Worm (Caenorhabditis elegans) whole organism, L3 larva: ENCODE measurements around the gene sulp-2.

Source experiments
- R02D3.7 ChIP-seq: fragments of 150-350 bp; optimal IDR thresholded peaks from 2 replicates; lab custom pipeline; 2014; ENCODE audit warnings: missing biosample characterization, missing genetic modification characterization
- ZK546.5 ChIP-seq: sonication (generic microtip); optimal IDR thresholded peaks from 2 replicates; lab custom pipeline; 2017; ENCODE audit warnings: missing biosample characterization, missing genetic modification characterization
- aly-2 ChIP-seq: fragments of 150-350 bp; optimal IDR thresholded peaks from 2 replicates; lab custom pipeline; 2014; ENCODE audit warnings: missing biosample characterization, missing genetic modification characterization
- ceh-28 ChIP-seq: fragments of 150-350 bp; optimal IDR thresholded peaks from 2 replicates; lab custom pipeline; 2014; ENCODE audit warnings: missing biosample characterization, missing genetic modification reagents, missing genetic modification characterization
- ceh-82 ChIP-seq: fragments of 150-350 bp; optimal IDR thresholded peaks from 2 replicates; lab custom pipeline; 2014; ENCODE audit warnings: missing biosample characterization, missing genetic modification characterization
- egl-5 ChIP-seq: fragments of 150-350 bp; optimal IDR thresholded peaks from 2 replicates; lab custom pipeline; 2017; ENCODE audit warnings: missing biosample characterization, missing genetic modification reagents, missing genetic modification characterization, inconsistent platforms
- elt-2 ChIP-seq: sonication (generic microtip); optimal IDR thresholded peaks from 2 replicates; lab custom pipeline; 2016; ENCODE audit warnings: missing genetic modification reagents, mild to moderate bottlenecking, missing genetic modification characterization, missing compliant biosample characterization
- elt-3 ChIP-seq, 3 experiments: fragments of 150-350 bp in 1 of 3; sonication (generic microtip) in 2 of 3; optimal IDR thresholded peaks; 2 replicates in 2 of 3; 4 replicates in 1 of 3; lab custom pipeline; 2014 to 2017; ENCODE audit warnings: missing biosample characterization in 3 of 3, missing genetic modification characterization in 3 of 3
- fkh-10 ChIP-seq: sonication (generic microtip); optimal IDR thresholded peaks from 2 replicates; lab custom pipeline; 2017; ENCODE audit warnings: missing biosample characterization, missing genetic modification reagents, missing genetic modification characterization
- hmg-11 ChIP-seq: sonication (generic microtip); optimal IDR thresholded peaks from 2 replicates; lab custom pipeline; 2016; ENCODE audit warnings: missing genetic modification characterization, missing compliant biosample characterization
- lin-15B ChIP-seq: fragments of 150-350 bp; optimal IDR thresholded peaks from 2 replicates; lab custom pipeline; 2014; ENCODE audit warnings: missing biosample characterization, missing genetic modification characterization
- lin-39 ChIP-seq: fragments of 150-350 bp; optimal IDR thresholded peaks from 2 replicates; lab custom pipeline; 2018; ENCODE audit warnings: missing biosample characterization, missing genetic modification reagents, missing genetic modification characterization
- lsy-12 ChIP-seq: sonication (generic microtip); optimal IDR thresholded peaks from 2 replicates; lab custom pipeline; 2016; ENCODE audit warnings: mild to moderate bottlenecking, missing genetic modification characterization, missing compliant biosample characterization
- mml-1 ChIP-seq: fragments of 150-350 bp; sonication (generic microtip); optimal IDR thresholded peaks from 3 replicates; lab custom pipeline; 2014; ENCODE audit warnings: missing biosample characterization, missing genetic modification characterization
- nfya-1 ChIP-seq: sonication (generic microtip); optimal IDR thresholded peaks from 2 replicates; lab custom pipeline; 2017; ENCODE audit warnings: missing genetic modification characterization, mild to moderate bottlenecking, missing compliant biosample characterization, antibody characterized with exemption, moderate library complexity; ENCODE audit not compliant: insufficient read depth
- nhr-11 ChIP-seq: fragments of 150-350 bp; optimal IDR thresholded peaks from 2 replicates; lab custom pipeline; 2014; ENCODE audit warnings: missing biosample characterization, missing genetic modification characterization
- nhr-23 ChIP-seq: fragments of 150-350 bp; optimal IDR thresholded peaks from 2 replicates; lab custom pipeline; 2014; ENCODE audit warnings: missing biosample characterization, missing genetic modification reagents, missing genetic modification characterization
- nhr-237 ChIP-seq: fragments of 150-350 bp; optimal IDR thresholded peaks from 2 replicates; lab custom pipeline; 2014; ENCODE audit warnings: missing biosample characterization, missing genetic modification characterization
- nhr-25 ChIP-seq: sonication (generic microtip); optimal IDR thresholded peaks from 2 replicates; lab custom pipeline; 2017; ENCODE audit warnings: missing biosample characterization, missing genetic modification characterization
- nhr-43 ChIP-seq: sonication (generic microtip); optimal IDR thresholded peaks from 2 replicates; lab custom pipeline; 2016; ENCODE audit warnings: mild to moderate bottlenecking, missing genetic modification characterization, missing compliant biosample characterization; ENCODE audit not compliant: poor library complexity, severe bottlenecking
- nhr-67 ChIP-seq: fragments of 150-350 bp; optimal IDR thresholded peaks from 2 replicates; lab custom pipeline; 2014; ENCODE audit warnings: missing biosample characterization, missing genetic modification characterization
- nhr-76 ChIP-seq: fragments of 150-350 bp; sonication (generic microtip); optimal IDR thresholded peaks from 5 replicates; lab custom pipeline; 2014; ENCODE audit warnings: missing biosample characterization, missing genetic modification characterization
- nhr-77 ChIP-seq: fragments of 150-350 bp; optimal IDR thresholded peaks from 2 replicates; lab custom pipeline; 2014; ENCODE audit warnings: missing biosample characterization, missing genetic modification characterization
- pha-4 ChIP-seq: fragments of 150-350 bp; optimal IDR thresholded peaks from 2 replicates; lab custom pipeline; 2014; ENCODE audit warnings: missing biosample characterization, missing genetic modification reagents, missing genetic modification characterization
- sea-2 ChIP-seq: fragments of 150-350 bp; sonication (generic microtip); optimal IDR thresholded peaks from 4 replicates; lab custom pipeline; 2014; ENCODE audit warnings: missing biosample characterization, missing genetic modification reagents, missing genetic modification characterization
- skn-1 ChIP-seq: fragments of 150-350 bp; optimal IDR thresholded peaks from 2 replicates; lab custom pipeline; 2014; ENCODE audit warnings: missing biosample characterization, missing genetic modification characterization
- snpc-4 ChIP-seq: fragments of 150-350 bp; optimal IDR thresholded peaks from 2 replicates; lab custom pipeline; 2014; ENCODE audit warnings: missing biosample characterization, missing genetic modification characterization
- tbx-2 ChIP-seq: sonication (generic microtip); optimal IDR thresholded peaks from 2 replicates; lab custom pipeline; 2016; ENCODE audit warnings: mild to moderate bottlenecking, missing genetic modification characterization, missing compliant biosample characterization
- unc-39 ChIP-seq: sonication (generic microtip); optimal IDR thresholded peaks from 4 replicates; lab custom pipeline; 2017; ENCODE audit warnings: missing biosample characterization, missing genetic modification characterization
- zag-1 ChIP-seq: fragments of 150-350 bp; optimal IDR thresholded peaks from 2 replicates; lab custom pipeline; 2014; ENCODE audit warnings: missing biosample characterization, missing genetic modification characterization
- ztf-11 ChIP-seq: fragments of 150-350 bp; optimal IDR thresholded peaks from 2 replicates; lab custom pipeline; 2014; ENCODE audit warnings: missing biosample characterization, missing genetic modification characterization
- ztf-4 ChIP-seq: fragments of 150-350 bp; optimal IDR thresholded peaks from 2 replicates; lab custom pipeline; 2014; ENCODE audit warnings: missing biosample characterization, missing genetic modification characterization

sulp-2 gene

DNA sequence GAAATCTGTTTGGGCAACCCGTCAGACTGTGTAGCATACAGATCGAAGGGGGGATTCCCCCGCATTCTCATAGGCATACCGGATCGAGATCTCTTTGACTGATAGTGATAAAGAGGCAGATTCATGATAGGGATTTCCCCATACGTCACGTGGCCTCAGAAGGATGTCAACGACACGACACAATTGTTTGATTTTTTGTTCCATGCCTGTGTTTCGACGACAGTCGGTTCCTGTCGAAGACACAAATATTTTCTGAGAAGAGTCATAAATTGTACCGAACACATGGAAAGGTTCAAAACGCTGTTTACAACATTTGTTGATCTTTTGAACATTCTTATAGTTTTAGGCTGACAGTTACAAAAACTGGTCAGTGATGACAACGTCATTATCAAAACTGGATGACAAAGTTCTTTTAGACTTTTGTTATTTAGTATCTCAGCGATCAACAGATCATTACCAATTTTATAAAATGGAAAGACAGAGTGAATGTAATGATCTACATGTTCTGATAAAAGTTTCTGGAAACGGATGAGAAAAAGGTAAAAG, 29.4 kb upstream of the sulp-2 start:
- TF ChIP-seq nhr-11 (tag; lab: Kevin White, UChicago) (no peak), nhr-23 (tag; lab: Kevin White, UChicago) (peak; percentile 79), lsy-12 (tag; lab: Kevin White, UChicago) (peak; percentile 24), nhr-43 (peak; percentile 87), elt-2 (peak; percentile 15), tbx-2 (no peak), elt-3 (tag; optimal IDR thresholded peaks at IDR 0.05; lab: Kevin White, UChicago) (peak in 1 of 3 experiments; percentile 80), snpc-4 (no peak), lin-39 (tag; lab: Kevin White, UChicago) (no peak), skn-1 (tag; lab: Kevin White, UChicago) (no peak), nhr-25 (tag; lab: Kevin White, UChicago) (peak; percentile 83)

DNA sequence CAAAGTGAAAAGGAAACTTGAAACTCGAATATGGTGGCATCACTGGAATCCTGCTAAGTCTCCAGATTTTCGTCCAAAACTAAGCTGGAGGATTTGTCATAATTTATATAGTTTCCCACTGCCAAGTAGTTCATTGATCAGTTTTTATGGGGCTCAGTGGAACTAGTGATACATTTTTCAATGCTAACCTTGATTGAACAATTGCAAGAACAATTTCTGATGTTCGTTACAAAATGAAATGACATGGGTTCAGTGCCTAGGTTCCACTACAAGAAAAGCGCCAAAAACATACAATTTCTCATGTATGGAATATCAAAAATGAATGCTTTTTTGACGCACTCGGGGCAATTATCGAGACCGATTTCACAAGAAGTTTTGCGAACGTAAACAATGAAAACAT, 22.7 kb upstream of the sulp-2 start:
- TF ChIP-seq sea-2 (no peak), elt-2 (no peak), tbx-2 (no peak), nhr-23 (tag; lab: Kevin White, UChicago) (no peak), ceh-82 (no peak), nhr-67 (no peak), skn-1 (tag; lab: Kevin White, UChicago) (no peak)
- TF ChIP-seq, all 47 proteins: peak for 0

DNA sequence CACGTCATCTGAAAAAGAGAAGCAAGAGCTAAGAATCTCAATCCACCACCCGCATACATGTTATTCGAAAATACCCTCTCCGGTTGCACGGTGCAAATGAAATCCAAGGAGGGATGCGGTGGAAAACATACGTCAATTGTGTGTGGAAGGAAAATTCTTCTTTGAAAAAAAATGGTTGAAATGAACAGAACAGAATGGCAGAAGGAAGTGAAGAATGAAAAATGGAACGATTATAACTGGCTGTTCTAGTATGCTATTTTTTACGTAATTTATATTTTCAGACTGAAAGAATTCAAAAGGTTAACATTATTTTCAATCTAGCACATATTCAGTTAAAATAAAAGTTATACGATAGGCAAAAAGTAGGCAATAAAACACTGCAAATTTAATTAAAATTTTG, 16.9 kb upstream of the sulp-2 start:
- no peak for TF ChIP-seq ztf-4 (tag; lab: Kevin White, UChicago)
- no peak for TF ChIP-seq lsy-12 (tag; lab: Kevin White, UChicago)
- no peak for TF ChIP-seq unc-39 (tag; lab: Kevin White, UChicago)
- no peak for TF ChIP-seq nhr-25 (tag; lab: Kevin White, UChicago)
- TF ChIP-seq egl-5 (tag; lab: Kevin White, UChicago), result no peak
- no peak for TF ChIP-seq nhr-77 (tag; lab: Kevin White, UChicago)
- TF ChIP-seq aly-2 (tag; lab: Kevin White, UChicago), result no peak
- no peak for TF ChIP-seq pha-4 (tag; lab: Kevin White, UChicago)
- TF ChIP-seq mml-1 (tag; lab: Kevin White, UChicago), result no peak
- TF ChIP-seq fkh-10 (GFP tag; lab: Kevin White, UChicago), result no peak

DNA sequence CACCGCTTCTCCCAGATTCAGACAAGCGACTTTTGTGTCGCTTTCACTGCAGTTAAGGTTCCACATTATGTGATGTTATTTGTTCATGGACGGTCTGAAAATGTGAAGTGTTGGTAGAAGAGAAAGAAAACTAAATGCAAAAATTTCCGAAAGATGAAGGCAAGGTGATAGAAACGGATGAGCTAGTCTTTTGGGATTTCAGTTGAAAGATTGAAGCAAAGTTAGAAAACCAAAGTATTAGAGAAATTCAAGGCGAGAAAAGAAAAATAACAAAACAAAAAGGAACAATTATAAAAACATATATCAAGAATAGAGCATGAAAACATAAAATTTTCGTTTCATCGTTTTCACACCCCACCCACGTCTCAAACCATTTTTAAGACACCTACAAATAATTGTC, 12.0 kb upstream of the sulp-2 start, which contains the start of gene octr-1:
Gene octr-1 (minus strand): TSS at position 101 of the 400 bp plus-strand sequence.
- no peak for TF ChIP-seq lin-39 (tag; lab: Kevin White, UChicago)
- no peak for TF ChIP-seq ceh-28
- no peak for TF ChIP-seq ZK546.5 (tag; lab: Kevin White, UChicago)
- TF ChIP-seq sea-2, result no peak
- no peak for TF ChIP-seq R02D3.7 (tag; lab: Kevin White, UChicago)
- TF ChIP-seq nhr-76 (tag; lab: Kevin White, UChicago), result no peak
- no peak for TF ChIP-seq mml-1 (tag; lab: Kevin White, UChicago)
- no peak for TF ChIP-seq nfya-1 (tag; lab: Kevin White, UChicago)
- no peak for TF ChIP-seq nhr-77 (tag; lab: Kevin White, UChicago)
- no peak for TF ChIP-seq ztf-11 (tag; lab: Kevin White, UChicago)
- TF ChIP-seq, all 47 proteins: peak for 0

DNA sequence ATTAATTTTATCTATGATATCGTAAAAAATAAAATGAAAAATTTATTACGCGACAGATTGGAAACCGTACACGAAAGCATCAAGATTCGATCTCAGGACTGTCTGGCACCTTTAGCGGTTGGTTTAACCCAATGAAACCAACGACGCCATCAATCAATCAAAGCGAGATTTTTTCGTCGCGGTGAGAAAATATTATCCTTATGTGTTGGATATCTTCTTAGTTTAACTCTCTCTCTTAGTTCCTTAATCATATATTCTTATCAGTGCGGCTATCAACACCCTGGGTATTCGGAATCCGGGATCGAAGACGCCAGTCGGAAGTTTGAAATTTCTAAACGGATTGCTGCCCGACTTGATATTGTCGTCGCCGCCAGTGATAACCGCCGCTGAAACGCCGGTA, 5.9 kb upstream of the sulp-2 start:
- TF ChIP-seq nhr-11 (tag; lab: Kevin White, UChicago) (no peak), ztf-11 (tag; lab: Kevin White, UChicago) (no peak), nhr-43 (peak; percentile 45), elt-3 (tag; optimal IDR thresholded peaks at IDR 0.05; lab: Kevin White, UChicago) (no peak), tbx-2 (no peak), nhr-67 (no peak), nhr-76 (tag; lab: Kevin White, UChicago) (no peak)
- TF ChIP-seq, all 47 proteins: peak for 1

DNA sequence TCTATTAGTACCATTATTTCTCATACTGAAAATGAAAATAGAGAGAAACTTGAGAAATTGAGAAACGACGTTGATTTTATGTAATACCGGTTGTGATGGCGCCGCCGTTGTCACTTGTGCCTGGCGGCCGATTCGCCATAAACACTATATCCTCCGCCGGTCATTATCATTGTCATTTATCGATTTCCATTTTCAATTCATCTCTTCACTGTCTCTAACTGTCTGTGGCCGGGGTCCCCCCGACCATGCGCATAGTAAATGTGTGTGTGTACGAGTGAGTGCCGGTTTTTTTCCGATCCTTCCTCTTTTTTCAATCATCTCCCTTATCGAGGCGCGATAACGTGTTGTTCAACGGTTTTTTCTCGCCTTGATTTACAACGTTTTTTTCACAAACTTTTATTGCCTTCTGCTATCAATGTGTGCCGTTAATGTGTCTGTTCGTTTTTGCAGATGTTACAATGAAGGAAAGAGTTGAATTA, 4.2 kb upstream of the sulp-2 start, which contains the start of gene F14D12.1:
Gene F14D12.1 (plus strand): TSS at position 429 of the 479 bp plus-strand sequence.
- no peak for TF ChIP-seq ZK546.5 (tag; lab: Kevin White, UChicago)
- peak; percentile 65 for TF ChIP-seq ceh-28
- TF ChIP-seq zag-1 (tag; lab: Kevin White, UChicago), result no peak
- peak; percentile 61 to 71 (median 68) for TF ChIP-seq elt-3 (tag; optimal IDR thresholded peaks at IDR 0.05; lab: Kevin White, UChicago)
- no peak for TF ChIP-seq lin-15B (tag; lab: Kevin White, UChicago)
- no peak for TF ChIP-seq nhr-237 (tag; lab: Kevin White, UChicago)
- TF ChIP-seq nhr-25 (tag; lab: Kevin White, UChicago), result peak; percentile 38
- TF ChIP-seq nhr-43, result peak; percentile 84
- TF ChIP-seq hmg-11 (tag; lab: Kevin White, UChicago), result no peak
- TF ChIP-seq nhr-23 (tag; lab: Kevin White, UChicago), result peak; percentile 57
